Worm (Caenorhabditis elegans): ENCODE data around the gene fbxa-63.

fbxa-63 gene

ce11 chrIII:1279197-1279596 lies 35.9 kb downstream of the fbxa-63 start (continued):
- TF ChIP-seq Y56A3A.18 (GFP tag; IDR thresholded peaks at IDR 0.05) (no peak), akir-1 (GFP tag; optimal IDR thresholded peaks at IDR 0.05) (no peak), attf-3 (GFP tag; conservative IDR thresholded peaks at IDR 0.05) (no peak), F57A8.1 (GFP tag; optimal IDR thresholded peaks at IDR 0.05) (no peak), unc-130 (GFP tag; optimal IDR thresholded peaks at IDR 0.05) (no peak), F33H1.4 (GFP tag; IDR thresholded peaks at IDR 0.05) (no peak), ztf-22 (GFP tag; optimal IDR thresholded peaks at IDR 0.05) (peak; percentile 64), hlh-26 (GFP tag; conservative IDR thresholded peaks at IDR 0.05) (no peak), ekl-4 (GFP tag; IDR thresholded peaks at IDR 0.05) (no peak), somi-1 (GFP tag; optimal IDR thresholded peaks at IDR 0.05) (no peak), bed-2 (GFP tag; IDR thresholded peaks at IDR 0.05) (no peak), B0035.1 (tag; optimal IDR thresholded peaks at IDR 0.05) (no peak), attf-6 (GFP tag; IDR thresholded peaks at IDR 0.05) (no peak), tbx-9 (tag; optimal IDR thresholded peaks at IDR 0.05; ENCODE audit: borderline replicate concordance) (no peak), cebp-2 (GFP tag; IDR thresholded peaks at IDR 0.05) (no peak), nfyb-1 (GFP tag; IDR thresholded peaks at IDR 0.05) (peak; percentile 69; the same call in 1 of the 2 replicates), snpc-1.1 (tag; optimal IDR thresholded peaks at IDR 0.05; ENCODE audit: insufficient read depth) (no peak), snpc-4 (GFP tag; optimal IDR thresholded peaks at IDR 0.05) (no peak), snpc-4 (tag; optimal IDR thresholded peaks at IDR 0.05) (no peak), ztf-28 (GFP tag; IDR thresholded peaks at IDR 0.05) (no peak), sptf-2 (GFP tag; optimal IDR thresholded peaks at IDR 0.05) (no peak), bed-1 (GFP tag; IDR thresholded peaks at IDR 0.05) (no peak), pha-4 (tag; optimal IDR thresholded peaks at IDR 0.05) (peak; percentile 89)

- no peak for TF ChIP-seq Y56A3A.18 (GFP tag; IDR thresholded peaks at IDR 0.05)
- peak; percentile 94 for TF ChIP-seq cebp-1 (GFP tag; IDR thresholded peaks at IDR 0.05)
- TF ChIP-seq cebp-1 (tag; optimal IDR thresholded peaks at IDR 0.05) = peak; percentile 96
- TF ChIP-seq attf-5 (GFP tag; optimal IDR thresholded peaks at IDR 0.05) = peak; percentile 49
- no peak for TF ChIP-seq snpc-4 (GFP tag; optimal IDR thresholded peaks at IDR 0.05)
- TF ChIP-seq snpc-4 (tag; optimal IDR thresholded peaks at IDR 0.05) = no peak
- TF ChIP-seq tbx-9 (tag; optimal IDR thresholded peaks at IDR 0.05; ENCODE audit: borderline replicate concordance) = no peak
- TF ChIP-seq F55B11.4 (tag; optimal IDR thresholded peaks at IDR 0.05; ENCODE audit: borderline replicate concordance, insufficient read depth) = no peak
- TF ChIP-seq hmg-1.2 (GFP tag; IDR thresholded peaks at IDR 0.05) = peak; percentile 40; the same call in 1 of the 2 replicates
- no peak for TF ChIP-seq nhr-179 (tag; optimal IDR thresholded peaks at IDR 0.05)
- TF ChIP-seq hrde-1 (tag; optimal IDR thresholded peaks at IDR 0.05; ENCODE audit: borderline replicate concordance) = no peak
- TF ChIP-seq xnd-1 (tag; optimal IDR thresholded peaks at IDR 0.05) = no peak
- no peak for TF ChIP-seq unc-62 (GFP tag; optimal IDR thresholded peaks at IDR 0.05)
- TF ChIP-seq F23B12.7 (tag; optimal IDR thresholded peaks at IDR 0.05; ENCODE audit: insufficient read depth) = no peak
Observed at ce11 chrIII:1284584-1285046, 41.3 kb downstream of the fbxa-63 start, which contains the start of gene fbxa-37. TSS of gene fbxa-37 (plus strand) at chrIII:1284996.

- TF ChIP-seq cebp-1 (GFP tag; IDR thresholded peaks at IDR 0.05) (0 out of 2 replicates have a peak, but pooled peaks have one; percentile 18), cebp-1 (tag; optimal IDR thresholded peaks at IDR 0.05) (peak; percentile 80), somi-1 (GFP tag; optimal IDR thresholded peaks at IDR 0.05) (no peak), T07F8.4 (tag; optimal IDR thresholded peaks at IDR 0.05) (no peak)
Observed at ce11 chrIII:1288473-1289056, 45.3 kb downstream of the fbxa-63 start, which contains the start of gene fbxa-50. TSS of gene fbxa-50 (minus strand) at chrIII:1288523.

Measured in whole organism, young adult.